Worm (Caenorhabditis elegans) whole organism, L4 larva: Measurements from ENCODE around the gene Y39H10A.1.

ENCODE experiments used
- D1046.2 ChIP-seq: fragments of 200-800 bp; sonication (Bioruptor generic); IDR thresholded peaks from 2 replicates; pipeline ENCODE4 v1.3.6; 2022; ENCODE audit warnings: missing genetic modification characterization, missing compliant biosample characterization
- F10B5.3 ChIP-seq: sonication (generic microtip); optimal IDR thresholded peaks from 2 replicates; lab custom pipeline; 2016; ENCODE audit warnings: mild to moderate bottlenecking, missing genetic modification characterization, missing compliant biosample characterization
- R02D3.7 ChIP-seq: fragments of 150-350 bp; sonication (generic microtip); optimal IDR thresholded peaks from 3 replicates; lab custom pipeline; 2014; ENCODE audit warnings: missing biosample characterization, missing genetic modification characterization
- T20F7.1 ChIP-seq: fragments of 200-800 bp; sonication (Bioruptor generic); optimal IDR thresholded peaks from 2 replicates; lab custom pipeline; 2018; ENCODE audit warnings: mild to moderate bottlenecking, missing genetic modification characterization, missing compliant biosample characterization
- T26A8.4 ChIP-seq: fragments of 200-800 bp; sonication (Bioruptor generic); IDR thresholded peaks from 2 replicates; pipeline ENCODE4 v1.3.6; 2022; ENCODE audit warnings: missing genetic modification characterization, missing compliant biosample characterization
- Y105C5A.15 ChIP-seq: fragments of 200-800 bp; sonication (Bioruptor generic); IDR thresholded peaks from 2 replicates; pipeline ENCODE4 v1.3.6; 2022; ENCODE audit warnings: missing genetic modification characterization, missing compliant biosample characterization
- Y48G9A.11 ChIP-seq: fragments of 200-800 bp; sonication (Bioruptor generic); IDR thresholded peaks from 2 replicates; pipeline ENCODE4 v1.3.6; 2022; ENCODE audit warnings: missing genetic modification reagents, missing genetic modification characterization, missing compliant biosample characterization
- aha-1 ChIP-seq: fragments of 150-350 bp; peaks from one replicate; lab custom pipeline; 2014; ENCODE audit warnings: missing biosample characterization, missing genetic modification characterization
- aly-2 ChIP-seq: sonication (generic microtip); optimal IDR thresholded peaks from 2 replicates; lab custom pipeline; 2018; ENCODE audit warnings: missing biosample characterization, missing genetic modification characterization
- ceh-20 ChIP-seq: fragments of 200-800 bp; sonication (Bioruptor generic); IDR thresholded peaks from 2 replicates; pipeline ENCODE4 v1.3.6; 2022; ENCODE audit warnings: missing genetic modification reagents, missing genetic modification characterization, missing compliant biosample characterization
- ceh-32 ChIP-seq: sonication (generic microtip); optimal IDR thresholded peaks from 2 replicates; lab custom pipeline; 2016; ENCODE audit warnings: mild to moderate bottlenecking, missing genetic modification characterization, missing compliant biosample characterization; ENCODE audit not compliant: poor library complexity
- ceh-44 ChIP-seq: fragments of 200-800 bp; sonication (Bioruptor generic); IDR thresholded peaks from 2 replicates; pipeline ENCODE4 v1.3.6; 2022; ENCODE audit warnings: missing genetic modification reagents, missing genetic modification characterization, missing compliant biosample characterization
- daf-16 ChIP-seq, 3 experiments: sonication (generic microtip); optimal IDR thresholded peaks; 2 replicates each; lab custom pipeline; 2016 to 2017; ENCODE audit warnings: missing genetic modification characterization in 3 of 3, missing genetic modification reagents in 3 of 3, mild to moderate bottlenecking in 2 of 3, missing compliant biosample characterization in 2 of 3, missing biosample characterization in 1 of 3, moderate library complexity in 1 of 3
- daf-19 ChIP-seq: fragments of 200-800 bp; sonication (Bioruptor generic); conservative IDR thresholded peaks from 2 replicates; pipeline ENCODE4 v1.3.6; 2022; ENCODE audit warnings: missing genetic modification characterization, missing compliant biosample characterization
- dmd-9 ChIP-seq: fragments of 200-800 bp; sonication (Bioruptor generic); IDR thresholded peaks from 2 replicates; pipeline ENCODE4 v1.3.6; 2022; ENCODE audit warnings: missing genetic modification reagents, missing genetic modification characterization, missing compliant biosample characterization
- dpl-1 ChIP-seq: fragments of 150-350 bp; optimal IDR thresholded peaks from 2 replicates; lab custom pipeline; 2014; ENCODE audit warnings: missing biosample characterization, missing genetic modification reagents, missing genetic modification characterization
- dve-1 ChIP-seq: sonication (generic microtip); optimal IDR thresholded peaks from 2 replicates; lab custom pipeline; 2017; ENCODE audit warnings: antibody characterized with exemption, mild to moderate bottlenecking, missing genetic modification characterization, missing compliant biosample characterization; ENCODE audit not compliant: insufficient read depth
- egl-43 ChIP-seq: fragments of 200-800 bp; sonication (Bioruptor generic); IDR thresholded peaks from 2 replicates; pipeline ENCODE4 v1.3.6; 2022; ENCODE audit warnings: missing genetic modification reagents, missing genetic modification characterization, missing compliant biosample characterization
- fkh-10 ChIP-seq: fragments of 150-350 bp; optimal IDR thresholded peaks from 2 replicates; lab custom pipeline; 2014; ENCODE audit warnings: missing biosample characterization, missing genetic modification reagents, missing genetic modification characterization
- hif-1 ChIP-seq, 2 experiments: sonication (generic microtip); optimal IDR thresholded peaks; 2 replicates each; lab custom pipeline; 2016 to 2017; ENCODE audit warnings: missing compliant biosample characterization in 2 of 2, missing genetic modification characterization in 2 of 2, missing genetic modification reagents in 2 of 2, missing genotype in 2 of 2, mild to moderate bottlenecking in 1 of 2
- hlh-30 ChIP-seq: sonication (generic microtip); optimal IDR thresholded peaks from 2 replicates; lab custom pipeline; 2017; ENCODE audit warnings: antibody characterized with exemption, mild to moderate bottlenecking, missing genetic modification characterization, missing compliant biosample characterization; ENCODE audit not compliant: insufficient read depth
- jun-1 ChIP-seq: fragments of 150-350 bp; optimal IDR thresholded peaks from 2 replicates; lab custom pipeline; 2014; ENCODE audit warnings: missing biosample characterization, missing genetic modification reagents, missing genetic modification characterization
- lim-7 ChIP-seq: fragments of 200-800 bp; sonication (Bioruptor generic); IDR thresholded peaks from 2 replicates; pipeline ENCODE4 v1.3.6; 2022; ENCODE audit warnings: missing genetic modification characterization, missing compliant biosample characterization
- lin-1 ChIP-seq: fragments of 200-800 bp; sonication (Bioruptor generic); IDR thresholded peaks from 2 replicates; pipeline ENCODE4 v1.3.6; 2022; ENCODE audit warnings: missing genetic modification reagents, missing genetic modification characterization, missing compliant biosample characterization
- lin-29 ChIP-seq: fragments of 200-800 bp; sonication (Bioruptor generic); IDR thresholded peaks from 2 replicates; pipeline ENCODE4 v1.3.6; 2022; ENCODE audit warnings: missing genetic modification reagents, missing genetic modification characterization, missing compliant biosample characterization
- lin-39 ChIP-seq: fragments of 150-350 bp; optimal IDR thresholded peaks from 2 replicates; lab custom pipeline; 2014; ENCODE audit warnings: missing biosample characterization, missing genetic modification reagents, missing genetic modification characterization
- lsy-2 ChIP-seq, 2 experiments: fragments of 150-350 bp in 1 of 2; sonication (generic microtip) in 1 of 2; optimal IDR thresholded peaks; 2 replicates each; lab custom pipeline; 2014 to 2017; ENCODE audit warnings: missing biosample characterization in 2 of 2, missing genetic modification characterization in 2 of 2
- madf-5 ChIP-seq, 2 experiments: fragments of 200-800 bp; sonication (Bioruptor generic); IDR thresholded peaks; 2 replicates each; pipeline ENCODE4 v1.3.6; 2022; ENCODE audit warnings: missing compliant biosample characterization in 2 of 2, missing genetic modification characterization in 2 of 2
- mdt-29 ChIP-seq: fragments of 200-800 bp; sonication (Bioruptor generic); IDR thresholded peaks from 2 replicates; pipeline ENCODE4 v1.3.6; 2022; ENCODE audit warnings: missing genetic modification reagents, missing genetic modification characterization, missing compliant biosample characterization
- mes-2 ChIP-seq: sonication (generic microtip); optimal IDR thresholded peaks from 2 replicates; lab custom pipeline; 2016; ENCODE audit warnings: missing genotype, mild to moderate bottlenecking, missing genetic modification characterization, missing compliant biosample characterization; ENCODE audit not compliant: poor library complexity, severe bottlenecking
- mxl-3 ChIP-seq: fragments of 200-800 bp; sonication (Bioruptor generic); optimal IDR thresholded peaks from 2 replicates; lab custom pipeline; 2018; ENCODE audit warnings: mild to moderate bottlenecking, missing genetic modification characterization, missing compliant biosample characterization
- nhr-10 ChIP-seq: fragments of 150-350 bp; optimal IDR thresholded peaks from 2 replicates; lab custom pipeline; 2014; ENCODE audit warnings: missing biosample characterization, missing genetic modification characterization
- nhr-102 ChIP-seq: sonication (generic microtip); optimal IDR thresholded peaks from 2 replicates; lab custom pipeline; 2016; ENCODE audit warnings: mild to moderate bottlenecking, missing genetic modification characterization, moderate library complexity, missing compliant biosample characterization
- nhr-11 ChIP-seq: fragments of 150-350 bp; optimal IDR thresholded peaks from 2 replicates; lab custom pipeline; 2014; ENCODE audit warnings: missing biosample characterization, missing genetic modification characterization
- nhr-41 ChIP-seq: fragments of 200-800 bp; sonication (Bioruptor generic); IDR thresholded peaks from 2 replicates; pipeline ENCODE4 v1.3.6; 2022; ENCODE audit warnings: missing genetic modification reagents, missing genetic modification characterization, missing compliant biosample characterization
- nhr-6 ChIP-seq: fragments of 150-350 bp; optimal IDR thresholded peaks from 2 replicates; lab custom pipeline; 2014; ENCODE audit warnings: missing biosample characterization, missing genetic modification characterization
- nhr-76 ChIP-seq: fragments of 150-350 bp; optimal IDR thresholded peaks from 2 replicates; lab custom pipeline; 2014; ENCODE audit warnings: missing biosample characterization, missing genetic modification characterization
- nhr-77 ChIP-seq: fragments of 150-350 bp; optimal IDR thresholded peaks from 2 replicates; lab custom pipeline; 2014; ENCODE audit warnings: missing biosample characterization, missing genetic modification characterization
- rbr-2 ChIP-seq: sonication (generic microtip); optimal IDR thresholded peaks from 2 replicates; lab custom pipeline; 2016; ENCODE audit warnings: missing genotype, missing genetic modification characterization, missing compliant biosample characterization
- saeg-2 ChIP-seq: fragments of 200-800 bp; sonication (Bioruptor generic); IDR thresholded peaks from 2 replicates; pipeline ENCODE4 v1.3.6; 2022; ENCODE audit warnings: missing genetic modification reagents, missing genetic modification characterization, missing compliant biosample characterization
- set-16 ChIP-seq: fragments of 200-800 bp; sonication (Bioruptor generic); IDR thresholded peaks from 2 replicates; pipeline ENCODE4 v1.3.6; 2022; ENCODE audit warnings: missing genetic modification reagents, missing genetic modification characterization, missing compliant biosample characterization
- unc-62 ChIP-seq, 3 experiments: fragments of 150-350 bp in 1 of 3; sonication (generic microtip); optimal IDR thresholded peaks in 2 of 3; peaks in 1 of 3; 1 replicate in 1 of 3; 2 replicates in 2 of 3; lab custom pipeline; 2014 to 2017; ENCODE audit warnings: missing biosample characterization in 3 of 3, missing genetic modification characterization in 3 of 3, missing genetic modification reagents in 3 of 3, missing genotype in 1 of 3
- vab-7 ChIP-seq: fragments of 200-800 bp; sonication (Bioruptor generic); IDR thresholded peaks from 2 replicates; pipeline ENCODE4 v1.3.6; 2022; ENCODE audit warnings: missing genetic modification reagents, missing genetic modification characterization, missing compliant biosample characterization
- zfp-2 ChIP-seq: sonication (generic microtip); optimal IDR thresholded peaks from 2 replicates; lab custom pipeline; 2016; ENCODE audit warnings: mild to moderate bottlenecking, missing genetic modification characterization, missing compliant biosample characterization
- zfp-3 ChIP-seq: fragments of 200-800 bp; sonication (Bioruptor generic); conservative IDR thresholded peaks from 2 replicates; pipeline ENCODE4 v1.3.6; 2022; ENCODE audit warnings: missing genetic modification reagents, missing genetic modification characterization, missing compliant biosample characterization
- zip-11 ChIP-seq: fragments of 200-800 bp; sonication (Bioruptor generic); IDR thresholded peaks from 2 replicates; pipeline ENCODE4 v1.3.6; 2022; ENCODE audit warnings: missing genetic modification characterization, missing compliant biosample characterization
- ztf-11 ChIP-seq: fragments of 150-350 bp; optimal IDR thresholded peaks from 2 replicates; lab custom pipeline; 2014; ENCODE audit warnings: missing biosample characterization, missing genetic modification characterization

Gene Y39H10A.1

DNA sequence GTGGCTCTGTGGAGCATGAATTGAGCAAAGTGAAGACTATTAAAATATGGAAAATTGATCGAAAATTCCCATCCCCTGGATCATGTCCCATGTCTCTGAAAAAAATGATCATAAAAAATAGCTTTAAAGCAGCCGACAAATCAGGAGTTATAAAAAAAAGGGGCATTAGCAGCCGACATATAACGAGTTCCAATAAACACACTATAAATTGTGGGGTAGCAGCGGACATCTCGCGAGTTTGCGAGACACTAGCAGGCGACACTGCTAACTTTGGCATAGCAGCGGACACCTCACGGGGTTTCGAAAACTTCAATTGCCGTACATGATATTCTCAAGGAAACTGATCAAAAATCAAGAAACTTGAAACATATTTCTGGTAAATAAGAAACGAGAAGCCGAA, 27.7 kb upstream of the Y39H10A.1 start, which contains the start of gene hpo-36:
hpo-36 (minus strand) TSS at position 101 of the 400 bp plus-strand sequence.
- TF ChIP-seq aha-1 (tag; lab: Kevin White, UChicago) (peak; percentile 51), T20F7.1 (GFP tag; lab: Kevin White, UChicago) (no peak), ceh-20 (GFP tag; lab: Robert Waterston, UW) (no peak), lin-1 (GFP tag; lab: Robert Waterston, UW) (no peak)

DNA sequence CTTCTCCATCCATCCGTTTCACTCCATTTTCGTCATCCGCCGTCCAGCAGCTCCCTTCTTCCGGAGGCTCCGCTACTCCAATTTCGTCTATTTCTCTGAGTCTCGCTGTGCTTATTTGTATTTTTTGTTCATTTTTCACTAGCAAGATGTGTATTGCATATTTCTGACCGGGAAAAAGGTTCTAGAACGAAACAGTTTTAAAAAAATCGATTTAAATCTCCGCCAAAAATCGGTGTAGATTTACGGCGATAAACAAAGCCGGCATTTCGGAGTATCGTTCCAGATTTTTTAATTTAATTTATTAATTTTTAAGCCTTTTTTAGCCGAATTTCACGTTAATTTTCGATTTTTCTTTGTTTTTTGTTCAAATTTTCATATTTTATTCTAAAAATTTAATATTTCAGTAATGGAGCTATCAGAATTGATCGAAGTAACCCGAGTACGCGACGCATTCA, 23.8 kb upstream of the Y39H10A.1 start, which contains the start of gene mtm-9:
mtm-9 (plus strand) TSS at position 405 of the 455 bp plus-strand sequence.
- TF ChIP-seq aly-2 (tag; lab: Kevin White, UChicago) = no peak
- no peak for TF ChIP-seq fkh-10 (GFP tag; lab: Kevin White, UChicago)
- no peak for TF ChIP-seq nhr-6
- no peak for TF ChIP-seq T26A8.4 (GFP tag; lab: Robert Waterston, UW)
- TF ChIP-seq zip-11 (GFP tag; lab: Robert Waterston, UW) = no peak
- no peak for TF ChIP-seq ceh-44 (GFP tag; lab: Robert Waterston, UW)
- peak; percentile 56 for TF ChIP-seq aha-1 (tag; lab: Kevin White, UChicago)
- peak; percentile 42 for TF ChIP-seq hlh-30 (tag; lab: Kevin White, UChicago)
- no peak for TF ChIP-seq jun-1
- no peak for TF ChIP-seq set-16
- peak; percentile 31 for TF ChIP-seq dve-1 (tag; lab: Kevin White, UChicago)
- peak; percentile 93 for TF ChIP-seq dpl-1 (GFP tag; lab: Kevin White, UChicago)
- peak in 1 of 2 experiments; percentile 60 for TF ChIP-seq lsy-2 (tag; optimal IDR thresholded peaks at IDR 0.05; lab: Kevin White, UChicago)
- TF ChIP-seq nhr-76 (tag; lab: Kevin White, UChicago) = no peak
- TF ChIP-seq nhr-102 (tag; lab: Kevin White, UChicago) = no peak
- TF ChIP-seq zfp-2 (tag; lab: Kevin White, UChicago) = no peak
- no peak for TF ChIP-seq rbr-2
- no peak for TF ChIP-seq Y105C5A.15
- TF ChIP-seq ceh-32 (tag; lab: Kevin White, UChicago) = no peak
- no peak for TF ChIP-seq nhr-41 (GFP tag; lab: Robert Waterston, UW)
- TF ChIP-seq madf-5 (GFP tag; IDR thresholded peaks at IDR 0.05; lab: Robert Waterston, UW) = no peak
- TF ChIP-seq ztf-11 (tag; lab: Kevin White, UChicago) = no peak
- no peak for TF ChIP-seq egl-43 (GFP tag; lab: Robert Waterston, UW)
- no peak for TF ChIP-seq F10B5.3
- no peak for TF ChIP-seq lim-7 (GFP tag; lab: Robert Waterston, UW)
- TF ChIP-seq mes-2 (tag; lab: Kevin White, UChicago) = peak; percentile 41
- no peak for TF ChIP-seq daf-19 (GFP tag; lab: Robert Waterston, UW)
- peak in 1 of 2 experiments; percentile 27 for TF ChIP-seq unc-62 (GFP tag; optimal IDR thresholded peaks at IDR 0.05 in 1 of 2; lab: Kevin White, UChicago)
- no peak for TF ChIP-seq unc-62 (tag; optimal IDR thresholded peaks at IDR 0.05; lab: Kevin White, UChicago)
- TF ChIP-seq daf-16 (GFP tag; optimal IDR thresholded peaks at IDR 0.05; lab: Kevin White, UChicago) = no peak
- TF ChIP-seq daf-16 (tag; optimal IDR thresholded peaks at IDR 0.05; lab: Kevin White, UChicago) = peak; percentile 55
- TF ChIP-seq T20F7.1 (GFP tag; lab: Kevin White, UChicago) = no peak
- TF ChIP-seq R02D3.7 = peak; percentile 70
- TF ChIP-seq hif-1 (tag; optimal IDR thresholded peaks at IDR 0.05; lab: Kevin White, UChicago) = peak in 1 of 2 experiments; percentile 7

DNA sequence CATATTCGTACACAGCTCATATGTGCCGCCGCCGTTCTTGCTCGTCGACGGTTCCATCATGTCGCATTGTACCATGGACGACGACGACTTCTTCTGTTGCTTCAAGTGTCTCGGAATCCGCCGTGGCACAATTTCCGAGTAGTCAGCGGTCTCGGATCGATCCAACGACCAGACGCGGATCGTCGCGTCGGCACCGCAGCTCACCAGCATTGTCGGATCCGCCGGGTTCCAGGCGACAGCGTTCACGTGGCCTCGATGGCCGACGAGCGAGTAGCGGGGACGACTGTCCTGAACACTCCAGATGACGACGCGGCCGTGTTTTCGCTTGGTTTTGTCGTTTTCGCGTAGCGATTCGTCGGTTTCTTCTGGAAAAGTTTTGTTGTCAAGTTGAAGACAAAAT, 16.7 kb upstream of the Y39H10A.1 start:
- TF ChIP-seq zfp-3 (GFP tag; lab: Robert Waterston, UW) (no peak), rbr-2 (no peak), dmd-9 (GFP tag; lab: Robert Waterston, UW) (no peak), aha-1 (tag; lab: Kevin White, UChicago) (peak; percentile 28), lin-39 (tag; lab: Kevin White, UChicago) (no peak), nhr-77 (tag; lab: Kevin White, UChicago) (no peak), nhr-11 (no peak), D1046.2 (GFP tag; lab: Robert Waterston, UW) (no peak), mdt-29 (GFP tag; lab: Robert Waterston, UW) (no peak), lin-29 (GFP tag; lab: Robert Waterston, UW) (no peak), T20F7.1 (GFP tag; lab: Kevin White, UChicago) (no peak), vab-7 (GFP tag; lab: Robert Waterston, UW) (no peak), nhr-10 (tag; lab: Kevin White, UChicago) (no peak), egl-43 (GFP tag; lab: Robert Waterston, UW) (peak; percentile 38; the same call in 1 of the 2 replicates), Y48G9A.11 (no peak), mxl-3 (GFP tag; lab: Kevin White, UChicago) (no peak), saeg-2 (no peak)
